Worm (Caenorhabditis elegans): ENCODE results near the gene tra-4.
"Not testable (repeated sequence)": the region's sequence is repeated elsewhere in the genome, so short reads cannot be mapped to it uniquely, and the experiment has no call there.

The tra-4 gene

ce11 chrX:2857070-2857825 is at the start of gene tra-4:
tra-4 (minus strand) TSS chrX:2857603.
- TF ChIP-seq him-1 (tag; optimal IDR thresholded peaks at IDR 0.05) (no peak), W03F9.2 (tag; optimal IDR thresholded peaks at IDR 0.05) (peak; percentile 60), dao-5 (tag; optimal IDR thresholded peaks at IDR 0.05) (no peak)

ce11 chrX:2906062-2906732 is 48.8 kb upstream of the tra-4 start:
- TF ChIP-seq him-1 (tag; optimal IDR thresholded peaks at IDR 0.05) (no peak), dao-5 (tag; optimal IDR thresholded peaks at IDR 0.05) (no peak), W03F9.2 (tag; optimal IDR thresholded peaks at IDR 0.05) (no peak)

ce11 chrX:2903715-2904419 is 46.5 kb upstream of the tra-4 start:
- no peak for TF ChIP-seq him-1 (tag; optimal IDR thresholded peaks at IDR 0.05)
- TF ChIP-seq dao-5 (tag; optimal IDR thresholded peaks at IDR 0.05) = no peak
- TF ChIP-seq W03F9.2 (tag; optimal IDR thresholded peaks at IDR 0.05) = no peak

- TF ChIP-seq W03F9.2 (tag; optimal IDR thresholded peaks at IDR 0.05) (no peak), him-1 (tag; optimal IDR thresholded peaks at IDR 0.05) (no peak), dao-5 (tag; optimal IDR thresholded peaks at IDR 0.05) (no peak)
Measured at ce11 chrX:2902854-2903253, 45.5 kb upstream of the tra-4 start.

ce11 chrX:2900897-2901496 is 43.6 kb upstream of the tra-4 start:
- no peak for TF ChIP-seq W03F9.2 (tag; optimal IDR thresholded peaks at IDR 0.05)
- TF ChIP-seq dao-5 (tag; optimal IDR thresholded peaks at IDR 0.05) = no peak
- TF ChIP-seq him-1 (tag; optimal IDR thresholded peaks at IDR 0.05) = no peak

ce11 chrX:2898256-2898655 is 40.9 kb upstream of the tra-4 start, which contains the start of gene F52B10.3:
F52B10.3 (minus strand) TSS chrX:2898356.
- TF ChIP-seq W03F9.2 (tag; optimal IDR thresholded peaks at IDR 0.05) (no peak), dao-5 (tag; optimal IDR thresholded peaks at IDR 0.05) (no peak), him-1 (tag; optimal IDR thresholded peaks at IDR 0.05) (no peak)

ce11 chrX:2895646-2896045 is 38.2 kb upstream of the tra-4 start:
- no peak for TF ChIP-seq W03F9.2 (tag; optimal IDR thresholded peaks at IDR 0.05)
- no peak for TF ChIP-seq dao-5 (tag; optimal IDR thresholded peaks at IDR 0.05)
- TF ChIP-seq him-1 (tag; optimal IDR thresholded peaks at IDR 0.05) = no peak

- TF ChIP-seq him-1, dao-5, W03F9.2 (tag; optimal IDR thresholded peaks at IDR 0.05): not testable (repeated sequence)
Measured at ce11 chrX:2894273-2894672, 36.9 kb upstream of the tra-4 start, which contains the start of gene B0410.1. B0410.1 (plus strand) TSS chrX:2894573.

ce11 chrX:2893026-2893662 is 35.7 kb upstream of the tra-4 start:
- TF ChIP-seq him-1 (tag; optimal IDR thresholded peaks at IDR 0.05) (no peak), W03F9.2 (tag; optimal IDR thresholded peaks at IDR 0.05) (no peak), dao-5 (tag; optimal IDR thresholded peaks at IDR 0.05) (no peak)

ce11 chrX:2891879-2892278 is 34.5 kb upstream of the tra-4 start:
- no peak for TF ChIP-seq W03F9.2 (tag; optimal IDR thresholded peaks at IDR 0.05)
- TF ChIP-seq dao-5 (tag; optimal IDR thresholded peaks at IDR 0.05) = no peak
- no peak for TF ChIP-seq him-1 (tag; optimal IDR thresholded peaks at IDR 0.05)

ce11 chrX:2891141-2891739 is 33.8 kb upstream of the tra-4 start, which contains the start of gene B0410.3:
B0410.3 (minus strand) TSS chrX:2891491.
- TF ChIP-seq him-1 (tag; optimal IDR thresholded peaks at IDR 0.05) (no peak), W03F9.2 (tag; optimal IDR thresholded peaks at IDR 0.05) (no peak), dao-5 (tag; optimal IDR thresholded peaks at IDR 0.05) (no peak)

ce11 chrX:2890041-2890650 is 32.7 kb upstream of the tra-4 start:
- TF ChIP-seq W03F9.2 (tag; optimal IDR thresholded peaks at IDR 0.05) (no peak), dao-5 (tag; optimal IDR thresholded peaks at IDR 0.05) (no peak), him-1 (tag; optimal IDR thresholded peaks at IDR 0.05) (no peak)
